Worm (Caenorhabditis elegans) whole organism, late embryonic: ENCODE data around the gene clec-226.

Source experiments
- K02D7.2 ChIP-seq: sonication (generic microtip); optimal IDR thresholded peaks from 2 replicates; lab custom pipeline; 2017; ENCODE audit warnings: mild to moderate bottlenecking, missing genetic modification characterization, missing compliant biosample characterization
- ceh-2 ChIP-seq: sonication (generic microtip); optimal IDR thresholded peaks from 2 replicates; lab custom pipeline; 2016; ENCODE audit warnings: missing genotype, missing genetic modification characterization, missing compliant biosample characterization
- che-1 ChIP-seq: sonication (generic microtip); optimal IDR thresholded peaks from 2 replicates; lab custom pipeline; 2016; ENCODE audit warnings: mild to moderate bottlenecking, missing genetic modification characterization, missing compliant biosample characterization
- fkh-10 ChIP-seq: fragments of 150-350 bp; optimal IDR thresholded peaks from 2 replicates; lab custom pipeline; 2014; ENCODE audit warnings: missing biosample characterization, missing genetic modification reagents, missing genetic modification characterization
- fkh-6 ChIP-seq: sonication (generic microtip); optimal IDR thresholded peaks from 2 replicates; lab custom pipeline; 2016; ENCODE audit warnings: missing genetic modification characterization, missing compliant biosample characterization
- lin-11 ChIP-seq: fragments of 200-800 bp; sonication (Bioruptor generic); optimal IDR thresholded peaks from 2 replicates; lab custom pipeline; 2018; ENCODE audit warnings: mild to moderate bottlenecking, missing genetic modification characterization, missing compliant biosample characterization
- nfya-1 ChIP-seq: sonication (generic microtip); optimal IDR thresholded peaks from 2 replicates; lab custom pipeline; 2017; ENCODE audit warnings: missing genetic modification characterization, mild to moderate bottlenecking, missing compliant biosample characterization, antibody characterized with exemption, moderate library complexity
- nhr-11 ChIP-seq: fragments of 150-350 bp; optimal IDR thresholded peaks from 2 replicates; lab custom pipeline; 2014; ENCODE audit warnings: missing biosample characterization, missing genetic modification characterization
- pha-4 ChIP-seq: fragments of 150-350 bp; optimal IDR thresholded peaks from 2 replicates; lab custom pipeline; 2018; ENCODE audit warnings: missing biosample characterization, missing genetic modification reagents, missing genetic modification characterization
- pqm-1 ChIP-seq: sonication (generic microtip); optimal IDR thresholded peaks from 2 replicates; lab custom pipeline; 2016; ENCODE audit warnings: missing genetic modification characterization, missing compliant biosample characterization
- ref-2 ChIP-seq: sonication (generic microtip); optimal IDR thresholded peaks from 2 replicates; lab custom pipeline; 2016; ENCODE audit warnings: missing genetic modification characterization, missing compliant biosample characterization
- sox-2 ChIP-seq: fragments of 200-800 bp; sonication (Bioruptor generic); IDR thresholded peaks from 2 replicates; pipeline ENCODE4 v1.3.6; 2022; ENCODE audit warnings: missing genetic modification reagents, missing genetic modification characterization, missing compliant biosample characterization

DNA sequence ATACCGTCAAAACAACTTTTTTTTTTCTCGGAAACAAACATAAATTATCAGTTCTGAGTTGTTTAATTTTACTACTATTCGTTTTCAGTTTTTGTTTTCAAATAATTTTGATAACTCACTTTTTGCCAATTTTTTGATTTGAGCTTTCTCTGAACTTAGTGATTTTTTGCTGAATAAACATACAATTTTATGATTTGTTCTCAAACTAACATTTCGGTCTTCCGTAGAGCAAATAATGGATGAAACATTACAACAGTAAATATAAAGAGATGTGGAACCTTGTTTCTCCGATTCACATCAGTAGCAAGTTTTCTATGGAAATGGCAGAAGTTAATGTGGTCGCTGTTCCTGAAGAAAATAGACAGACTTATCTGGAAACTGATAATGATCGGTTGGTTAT is 3.0 kb downstream of the clec-226 start, which contains the start of gene R10D12.7:
- TF ChIP-seq fkh-6 (no peak), lin-11 (no peak), nhr-11 (tag; lab: Kevin White, UChicago) (no peak), pha-4 (tag; lab: Kevin White, UChicago) (no peak), fkh-10 (no peak), pqm-1 (no peak), nfya-1 (tag; lab: Kevin White, UChicago) (no peak), ref-2 (tag; lab: Kevin White, UChicago) (no peak), ceh-2 (tag; lab: Kevin White, UChicago) (no peak), sox-2 (no peak), K02D7.2 (tag; lab: Kevin White, UChicago) (no peak), che-1 (no peak)
